Worm (Caenorhabditis elegans): ENCODE data around the gene pals-28.

The pals-28 gene

DNA sequence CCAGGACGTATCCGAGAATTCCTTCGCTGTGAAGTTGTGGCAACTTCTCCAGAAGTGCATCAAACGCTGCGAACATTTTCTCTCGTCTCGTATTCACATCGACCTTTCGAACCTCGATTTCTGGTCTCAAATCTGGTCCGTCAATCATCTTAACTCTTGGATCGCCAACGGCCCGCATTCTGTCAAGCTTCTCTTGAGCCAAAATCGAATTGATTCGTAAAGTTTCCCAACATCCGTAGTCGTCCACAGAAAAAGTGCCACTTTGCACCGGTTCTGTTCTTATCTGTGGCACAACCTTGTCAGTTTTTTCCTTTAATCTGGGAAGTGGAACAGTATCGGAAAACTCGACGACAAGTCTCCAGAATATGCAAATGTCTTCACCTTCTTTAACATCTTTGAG, 50.7 kb downstream of the pals-28 start:
- TF ChIP-seq zip-8 (tag; optimal IDR thresholded peaks at IDR 0.05), result no peak
- no peak for TF ChIP-seq snpc-4 (tag; optimal IDR thresholded peaks at IDR 0.05)
- TF ChIP-seq lsy-2 (tag; optimal IDR thresholded peaks at IDR 0.05), result no peak

Data from whole organism, mixed stage, embryonic.